Worm (Caenorhabditis elegans) whole organism, L3 larva: Measurements from ENCODE around the gene lgc-39.

Experiments
- R02D3.7 ChIP-seq: fragments of 150-350 bp; optimal IDR thresholded peaks from 2 replicates; lab custom pipeline; 2014; ENCODE audit warnings: missing biosample characterization, missing genetic modification characterization
- aly-2 ChIP-seq: fragments of 150-350 bp; optimal IDR thresholded peaks from 2 replicates; lab custom pipeline; 2014; ENCODE audit warnings: missing biosample characterization, missing genetic modification characterization
- ceh-82 ChIP-seq: fragments of 150-350 bp; optimal IDR thresholded peaks from 2 replicates; lab custom pipeline; 2014; ENCODE audit warnings: missing biosample characterization, missing genetic modification characterization
- ceh-9 ChIP-seq: sonication (generic microtip); optimal IDR thresholded peaks from 2 replicates; lab custom pipeline; 2018; ENCODE audit warnings: missing biosample characterization, missing genetic modification characterization
- egl-27 ChIP-seq: sonication (generic microtip); optimal IDR thresholded peaks from 4 replicates; lab custom pipeline; 2017; ENCODE audit warnings: missing biosample characterization, missing genetic modification reagents, missing genetic modification characterization
- jun-1 ChIP-seq: fragments of 150-350 bp; optimal IDR thresholded peaks from 2 replicates; lab custom pipeline; 2014; ENCODE audit warnings: missing biosample characterization, missing genetic modification reagents, missing genetic modification characterization
- nhr-11 ChIP-seq: fragments of 150-350 bp; optimal IDR thresholded peaks from 2 replicates; lab custom pipeline; 2014; ENCODE audit warnings: missing biosample characterization, missing genetic modification characterization
- nhr-12 ChIP-seq: fragments of 150-350 bp; optimal IDR thresholded peaks from 2 replicates; lab custom pipeline; 2014; ENCODE audit warnings: missing biosample characterization, missing genetic modification characterization
- pqm-1 ChIP-seq: fragments of 150-350 bp; optimal IDR thresholded peaks from 2 replicates; lab custom pipeline; 2017; ENCODE audit warnings: missing biosample characterization, missing genetic modification characterization, inconsistent platforms
- unc-39 ChIP-seq: sonication (generic microtip); optimal IDR thresholded peaks from 4 replicates; lab custom pipeline; 2017; ENCODE audit warnings: missing biosample characterization, missing genetic modification characterization
- unc-62 ChIP-seq: fragments of 150-350 bp; sonication (generic microtip); optimal IDR thresholded peaks from 4 replicates; lab custom pipeline; 2014; ENCODE audit warnings: missing biosample characterization, missing genetic modification reagents, missing genetic modification characterization

DNA sequence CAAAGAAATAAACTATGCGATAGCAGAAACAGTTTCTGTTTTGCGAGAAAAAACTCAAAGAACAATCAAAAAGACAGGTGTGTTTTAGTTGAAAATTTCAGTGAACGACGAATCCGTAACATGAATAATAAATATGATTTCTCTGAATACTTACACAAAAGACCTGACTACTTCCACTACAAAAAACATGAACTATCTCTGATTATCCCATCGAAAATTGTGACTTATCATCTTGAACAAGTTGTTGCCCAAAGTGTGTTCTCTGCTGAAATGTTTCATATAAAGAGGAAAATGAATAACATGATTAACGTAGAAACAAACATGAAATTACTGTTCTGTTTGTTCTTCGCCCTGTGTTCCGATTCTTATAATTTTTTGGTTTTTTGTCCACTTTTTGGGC, 8.6 kb upstream of the lgc-39 start, which contains the start of gene ugt-36:
- TF ChIP-seq unc-39 (tag; lab: Kevin White, UChicago): no peak
- no peak for TF ChIP-seq ceh-82 (tag; lab: Kevin White, UChicago)
- TF ChIP-seq unc-62 (GFP tag; lab: Kevin White, UChicago): no peak
- TF ChIP-seq ceh-9 (tag; lab: Kevin White, UChicago): no peak
- no peak for TF ChIP-seq nhr-11 (tag; lab: Kevin White, UChicago)
- no peak for TF ChIP-seq pqm-1 (tag; lab: Kevin White, UChicago)
- no peak for TF ChIP-seq jun-1
- no peak for TF ChIP-seq egl-27 (tag; lab: Kevin White, UChicago)
- no peak for TF ChIP-seq R02D3.7 (tag; lab: Kevin White, UChicago)
- TF ChIP-seq nhr-12 (tag; lab: Kevin White, UChicago): no peak
- TF ChIP-seq aly-2 (tag; lab: Kevin White, UChicago): no peak
